Fruit fly (Drosophila melanogaster): Measurements from ENCODE around the gene CG9967.

DNA sequence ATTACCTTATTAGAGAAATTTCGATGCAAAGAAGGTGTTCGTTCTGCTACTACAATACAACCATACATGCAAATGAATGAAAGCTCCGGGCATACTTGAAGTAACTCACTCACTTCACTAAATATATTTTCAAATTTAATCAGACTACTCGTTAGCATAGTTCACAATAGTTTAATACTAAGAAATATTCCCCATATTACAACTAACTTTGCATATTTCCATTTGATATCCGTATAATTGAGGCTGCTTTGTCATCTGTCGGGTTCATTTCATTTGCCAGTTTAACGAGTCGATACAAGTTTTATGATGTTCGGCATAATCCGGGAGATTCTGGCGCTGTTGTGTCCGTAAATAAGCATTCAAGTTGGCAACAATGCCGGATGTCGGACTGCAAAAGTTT is 66.5 kb downstream of the CG9967 start, which contains the start of gene robl22E:
- no peak for TF ChIP-seq tap (tag; optimal IDR thresholded peaks at IDR 0.05)
- TF ChIP-seq abd-A (tag; optimal IDR thresholded peaks at IDR 0.05), result no peak
- TF ChIP-seq Atf6 (GFP tag; IDR thresholded peaks at IDR 0.05), result no peak
- TF ChIP-seq CG6175 (GFP tag; IDR thresholded peaks at IDR 0.05), result no peak
- no peak for TF ChIP-seq Taf1 (GFP tag; IDR thresholded peaks at IDR 0.05)
- TF ChIP-seq CG15601 (tag; optimal IDR thresholded peaks at IDR 0.05), result no peak
